Fruit fly (Drosophila melanogaster): ENCODE data around the gene CG12971.
A peak's percentile ranks its signal among the peaks of the same experiment; 100 is the strongest.

CG12971 gene

DNA sequence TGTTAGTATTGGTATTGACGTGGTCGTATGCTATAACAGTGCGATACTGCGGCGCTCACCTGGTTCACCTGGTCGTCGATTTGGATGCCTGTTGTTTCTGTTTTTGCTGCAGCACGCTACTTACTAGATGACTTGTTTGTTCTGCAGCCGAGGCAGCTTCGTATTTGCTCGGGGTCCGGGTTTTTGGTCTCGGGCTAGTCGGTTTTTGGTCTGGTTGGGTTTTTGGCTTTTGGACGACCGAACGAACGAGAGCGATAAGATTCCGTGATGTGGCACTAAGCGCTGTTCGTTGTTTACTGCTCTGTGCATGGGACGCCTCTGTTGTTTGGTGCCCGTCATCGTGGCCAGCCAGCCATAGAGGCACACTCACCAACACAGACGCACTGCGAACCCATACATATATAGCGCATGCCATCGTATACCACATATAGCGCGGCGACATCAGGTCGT, 7.3 kb downstream of the CG12971 start, which contains the start of gene ebd2 (continued):
- TF ChIP-seq so (GFP tag; IDR thresholded peaks at IDR 0.05) = 0 out of 3 replicates have a peak, but pooled peaks have one; percentile 5
- peak; percentile 95 for TF ChIP-seq CG10543 (GFP tag; optimal IDR thresholded peaks at IDR 0.05)
- peak; percentile 13 for TF ChIP-seq B-H2 (GFP tag; optimal IDR thresholded peaks at IDR 0.05)
- no peak for TF ChIP-seq CG18262 (tag; optimal IDR thresholded peaks at IDR 0.05)
- no peak for TF ChIP-seq en (GFP tag; optimal IDR thresholded peaks at IDR 0.05)
- TF ChIP-seq CG34376 (GFP tag; optimal IDR thresholded peaks at IDR 0.05) = peak; percentile 68
- peak; percentile 50 for TF ChIP-seq Hey (tag; optimal IDR thresholded peaks at IDR 0.05)
- peak; percentile 73 for TF ChIP-seq cwo (GFP tag; optimal IDR thresholded peaks at IDR 0.05)
- no peak for TF ChIP-seq fd102C (GFP tag; optimal IDR thresholded peaks at IDR 0.05)
- TF ChIP-seq CG11504 (tag; optimal IDR thresholded peaks at IDR 0.05) = peak; percentile 30
- TF ChIP-seq Scr (GFP tag; IDR thresholded peaks at IDR 0.05; ENCODE audit: partially characterized antibody) = 0 out of 2 replicates have a peak, but pooled peaks have one; percentile 21
- peak; percentile 35; the same call in 1 of the 2 replicates for TF ChIP-seq Rfx (GFP tag; IDR thresholded peaks at IDR 0.05)
- TF ChIP-seq Side (GFP tag; optimal IDR thresholded peaks at IDR 0.05) = peak; percentile 7
- no peak for TF ChIP-seq CG14710 (tag; optimal IDR thresholded peaks at IDR 0.05)
- peak; percentile 40 for TF ChIP-seq caup (GFP tag; optimal IDR thresholded peaks at IDR 0.05; ENCODE audit: severe bottlenecking)
- peak; percentile 53 for TF ChIP-seq Hmr (GFP tag; optimal IDR thresholded peaks at IDR 0.05)
- no peak for TF ChIP-seq Stat92E (GFP tag; optimal IDR thresholded peaks at IDR 0.05)
- TF ChIP-seq CG12942 (GFP tag; optimal IDR thresholded peaks at IDR 0.05) = no peak
- no peak for TF ChIP-seq Hr39 (optimal IDR thresholded peaks at IDR 0.05)
- no peak for TF ChIP-seq ac (GFP tag; optimal IDR thresholded peaks at IDR 0.05)
- TF ChIP-seq pnt (GFP tag; optimal IDR thresholded peaks at IDR 0.05) = no peak
- TF ChIP-seq CG2678 (tag; optimal IDR thresholded peaks at IDR 0.05) = peak; percentile 51
- TF ChIP-seq CG6854 (GFP tag; optimal IDR thresholded peaks at IDR 0.05) = no peak
- TF ChIP-seq repo (GFP tag; optimal IDR thresholded peaks at IDR 0.05) = no peak
- TF ChIP-seq dmrt99B (tag; optimal IDR thresholded peaks at IDR 0.05) = peak; percentile 34
- TF ChIP-seq Dad (GFP tag; optimal IDR thresholded peaks at IDR 0.05) = peak; percentile 27
- peak; percentile 21 for TF ChIP-seq Xbp1 (GFP tag; optimal IDR thresholded peaks at IDR 0.05)
- TF ChIP-seq CG2129 (GFP tag; IDR thresholded peaks at IDR 0.05; ENCODE audit: partially characterized antibody) = no peak
- peak; percentile 30; the same call in 1 of the 2 replicates for TF ChIP-seq CG13287 (GFP tag; IDR thresholded peaks at IDR 0.05; ENCODE audit: partially characterized antibody)
- peak; percentile 3 for TF ChIP-seq CG15269 (tag; optimal IDR thresholded peaks at IDR 0.05)
- peak; percentile 87 for TF ChIP-seq Med (GFP tag)
- no peak for TF ChIP-seq CG8944 (GFP tag; optimal IDR thresholded peaks at IDR 0.05)
- TF ChIP-seq CG6813 (GFP tag; optimal IDR thresholded peaks at IDR 0.05) = peak; percentile 1
- TF ChIP-seq HLH54F (GFP tag; optimal IDR thresholded peaks at IDR 0.05) = no peak
- TF ChIP-seq TFAM (GFP tag; optimal IDR thresholded peaks at IDR 0.05) = no peak
- 0 out of 3 replicates have a peak, but pooled peaks have one; percentile 4 for TF ChIP-seq sr (GFP tag; IDR thresholded peaks at IDR 0.05)
- peak in 1 of 2 experiments; percentile 48 for TF ChIP-seq Hr78 (GFP tag; optimal IDR thresholded peaks at IDR 0.05)
- no peak for TF ChIP-seq CG33557 (GFP tag; optimal IDR thresholded peaks at IDR 0.05)
- TF ChIP-seq Poxn (GFP tag; IDR thresholded peaks at IDR 0.05) = no peak
- TF ChIP-seq Meics (GFP tag; optimal IDR thresholded peaks at IDR 0.05) = peak; percentile 44
- TF ChIP-seq tna (GFP tag; IDR thresholded peaks at IDR 0.05; ENCODE audit: partially characterized antibody) = 0 out of 2 replicates have a peak, but pooled peaks have one; percentile 20
- peak; percentile 4 for TF ChIP-seq emc (GFP tag; optimal IDR thresholded peaks at IDR 0.05)
- peak; percentile 48 for TF ChIP-seq CG13624 (GFP tag; optimal IDR thresholded peaks at IDR 0.05)
- 0 out of 3 replicates have a peak, but pooled peaks have one; percentile 26 for TF ChIP-seq Doc3 (GFP tag; IDR thresholded peaks at IDR 0.05; ENCODE audit: partially characterized antibody)
- TF ChIP-seq zen2 (GFP tag; IDR thresholded peaks at IDR 0.05; ENCODE audit: partially characterized antibody) = no peak
- no peak for TF ChIP-seq Asciz (GFP tag; optimal IDR thresholded peaks at IDR 0.05)
- no peak for TF ChIP-seq esg (GFP tag; conservative IDR thresholded peaks at IDR 0.05)
- TF ChIP-seq CG17568 (GFP tag; optimal IDR thresholded peaks at IDR 0.05) = peak; percentile 44
